Worm (Caenorhabditis elegans) whole organism, late embryonic: ENCODE measurements around the gene ZK180.8.

Experiments
- F13H6.1 ChIP-seq: sonication (generic microtip); optimal IDR thresholded peaks from 2 replicates; lab custom pipeline; 2016; ENCODE audit warnings: missing genetic modification characterization, missing compliant biosample characterization
- dmd-4 ChIP-seq: sonication (generic microtip); optimal IDR thresholded peaks from 2 replicates; lab custom pipeline; 2016; ENCODE audit warnings: borderline replicate concordance, missing genetic modification characterization, missing compliant biosample characterization
- gmeb-2 ChIP-seq: sonication (generic microtip); optimal IDR thresholded peaks from 2 replicates; lab custom pipeline; 2016; ENCODE audit warnings: missing genetic modification characterization, inconsistent platforms, missing compliant biosample characterization
- nfya-1 ChIP-seq: sonication (generic microtip); optimal IDR thresholded peaks from 2 replicates; lab custom pipeline; 2017; ENCODE audit warnings: missing genetic modification characterization, mild to moderate bottlenecking, missing compliant biosample characterization, antibody characterized with exemption, moderate library complexity
- nhr-11 ChIP-seq: fragments of 150-350 bp; optimal IDR thresholded peaks from 2 replicates; lab custom pipeline; 2014; ENCODE audit warnings: missing biosample characterization, missing genetic modification characterization
- pha-4 ChIP-seq: fragments of 150-350 bp; optimal IDR thresholded peaks from 2 replicates; lab custom pipeline; 2018; ENCODE audit warnings: missing biosample characterization, missing genetic modification reagents, missing genetic modification characterization
- unc-55 ChIP-seq: sonication (generic microtip); optimal IDR thresholded peaks from 2 replicates; lab custom pipeline; 2017; ENCODE audit warnings: missing biosample characterization, missing genetic modification reagents, missing genetic modification characterization

ce11 chrIV:4484555-4484954, 27.0 kb downstream of the ZK180.8 start:
- TF ChIP-seq gmeb-2 (tag; lab: Kevin White, UChicago) = no peak
- no peak for TF ChIP-seq F13H6.1 (tag; lab: Kevin White, UChicago)
- TF ChIP-seq unc-55 (GFP tag; lab: Kevin White, UChicago) = no peak
- no peak for TF ChIP-seq nfya-1
- TF ChIP-seq dmd-4 = no peak
- TF ChIP-seq nhr-11 (tag; lab: Kevin White, UChicago) = no peak
- TF ChIP-seq pha-4 (tag; lab: Kevin White, UChicago) = no peak
